Worm (Caenorhabditis elegans) whole organism, L4/young adult: ENCODE results near the gene C25H3.7.

ENCODE experiments used
- dao-5 ChIP-seq: sonication (generic microtip); optimal IDR thresholded peaks from 2 replicates; lab custom pipeline; 2016; ENCODE audit warnings: missing genotype, missing genetic modification characterization, moderate library complexity, missing compliant biosample characterization
- him-1 ChIP-seq: sonication (generic microtip); optimal IDR thresholded peaks from 2 replicates; lab custom pipeline; 2016; ENCODE audit warnings: missing genotype, missing genetic modification reagents, missing genetic modification characterization, missing compliant biosample characterization

DNA sequence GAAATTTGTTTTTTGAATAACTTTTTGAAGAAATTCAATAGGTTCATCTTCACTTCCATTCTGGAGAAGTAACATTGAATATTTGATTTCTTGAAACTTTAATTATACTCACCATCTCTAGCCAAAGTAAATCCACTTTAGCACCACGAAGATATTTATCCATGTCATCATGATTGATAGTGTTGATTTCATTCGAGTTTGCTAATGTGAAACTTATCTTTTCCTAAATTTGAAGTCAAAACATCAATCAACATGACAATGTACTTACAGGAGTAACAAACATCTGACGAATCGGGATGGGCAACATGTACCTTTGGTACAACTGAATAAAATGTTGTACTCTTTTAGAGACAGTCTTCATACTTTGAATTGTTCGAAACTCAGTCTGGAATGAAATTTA is 28.6 kb upstream of the C25H3.7 start:
- TF ChIP-seq him-1 (tag; lab: Kevin White, UChicago), result no peak
- no peak for TF ChIP-seq dao-5 (tag; lab: Kevin White, UChicago)
